Fruit fly (Drosophila melanogaster): ENCODE measurements around the gene vex.

The vex gene

DNA sequence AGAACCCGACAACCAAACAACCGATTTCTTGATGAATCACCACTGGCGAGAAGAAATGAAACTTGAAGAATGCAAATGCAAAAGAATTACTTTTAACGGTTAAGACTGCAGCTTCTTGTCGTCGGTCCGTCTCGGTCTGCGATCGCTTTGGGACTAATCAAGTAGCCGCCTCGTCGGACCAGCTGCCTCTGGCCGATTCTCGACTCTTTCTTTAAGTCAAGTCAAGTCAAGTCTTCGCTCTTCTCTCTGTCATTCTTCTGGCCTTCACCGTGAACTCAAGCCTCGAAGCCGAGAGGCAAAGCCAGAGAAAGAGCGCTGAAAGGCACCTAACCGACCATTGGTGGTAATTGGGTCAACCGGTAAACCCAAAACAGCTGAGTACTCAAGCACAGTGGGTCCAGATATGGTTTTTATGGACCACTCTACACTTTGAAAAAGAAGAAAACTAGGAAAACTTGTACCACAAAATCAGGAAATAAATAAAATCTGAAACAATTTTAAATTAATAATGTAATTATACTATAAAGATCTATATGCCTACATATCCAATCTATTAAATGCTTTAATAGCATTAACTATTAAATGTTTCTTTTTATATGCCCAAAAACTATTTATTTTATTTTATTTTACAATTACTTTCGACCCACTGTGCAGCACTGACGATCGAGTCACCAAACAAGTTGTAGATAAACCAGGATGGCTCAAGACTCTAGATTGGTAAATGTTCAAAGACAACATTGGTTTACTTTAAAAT, 72.5 kb downstream of the vex start, which contains the start of gene C901 (continued):
- no peak for TF ChIP-seq MESR4 (GFP tag; optimal IDR thresholded peaks at IDR 0.05)
- TF ChIP-seq Opbp (GFP tag; IDR thresholded peaks at IDR 0.05; ENCODE audit: partially characterized antibody): no peak
- no peak for TF ChIP-seq dan (GFP tag; IDR thresholded peaks at IDR 0.05)
- TF ChIP-seq CG3726 (GFP tag; IDR thresholded peaks at IDR 0.05): 0 out of 3 replicates have a peak, but pooled peaks have one; percentile 56
- no peak for TF ChIP-seq bigmax (GFP tag; optimal IDR thresholded peaks at IDR 0.05)
- TF ChIP-seq gce (GFP tag; IDR thresholded peaks at IDR 0.05): no peak
- no peak for TF ChIP-seq pfk (GFP tag; optimal IDR thresholded peaks at IDR 0.05)
- no peak for TF ChIP-seq CG13123 (GFP tag; optimal IDR thresholded peaks at IDR 0.05)
- TF ChIP-seq CG17912 (GFP tag; optimal IDR thresholded peaks at IDR 0.05): no peak
- 0 out of 3 replicates have a peak, but pooled peaks have one; percentile 15 for TF ChIP-seq H15 (GFP tag; IDR thresholded peaks at IDR 0.05)
- TF ChIP-seq zen (tag; optimal IDR thresholded peaks at IDR 0.05): peak; percentile 14
- TF ChIP-seq nau (GFP tag; optimal IDR thresholded peaks at IDR 0.05): no peak
- TF ChIP-seq CoRest (tag; optimal IDR thresholded peaks at IDR 0.05): peak; percentile 85
- TF ChIP-seq insv (GFP tag; optimal IDR thresholded peaks at IDR 0.05): no peak
- TF ChIP-seq en (GFP tag; optimal IDR thresholded peaks at IDR 0.05): no peak
- TF ChIP-seq CG14050 (GFP tag; IDR thresholded peaks at IDR 0.05): peak; percentile 44; the same call in 2 of the 3 replicates
- TF ChIP-seq NfI (GFP tag; optimal IDR thresholded peaks at IDR 0.05): peak; percentile 35
- TF ChIP-seq ewg (GFP tag; optimal IDR thresholded peaks at IDR 0.05): peak; percentile 59
- TF ChIP-seq CG13296 (GFP tag; optimal IDR thresholded peaks at IDR 0.05): no peak
- no peak for TF ChIP-seq CG12744 (GFP tag; optimal IDR thresholded peaks at IDR 0.05)
- no peak for TF ChIP-seq Awh (GFP tag; IDR thresholded peaks at IDR 0.05)
- TF ChIP-seq pum (GFP tag; optimal IDR thresholded peaks at IDR 0.05): no peak
- peak; percentile 11 for TF ChIP-seq Med (GFP tag)
- peak; percentile 68 for TF ChIP-seq CG17829 (tag; optimal IDR thresholded peaks at IDR 0.05)
- no peak for TF ChIP-seq eyg (GFP tag; optimal IDR thresholded peaks at IDR 0.05)
- TF ChIP-seq zen2 (GFP tag; IDR thresholded peaks at IDR 0.05; ENCODE audit: partially characterized antibody): no peak
- TF ChIP-seq CG8944 (GFP tag; optimal IDR thresholded peaks at IDR 0.05): no peak
- TF ChIP-seq Oaz (GFP tag; IDR thresholded peaks at IDR 0.05): 0 out of 2 replicates have a peak, but pooled peaks have one; percentile 26
- TF ChIP-seq CG10431 (GFP tag; optimal IDR thresholded peaks at IDR 0.05): peak; percentile 64
- peak; percentile 69 for TF ChIP-seq CG9437 (GFP tag; optimal IDR thresholded peaks at IDR 0.05)
- no peak for TF ChIP-seq CG2199 (GFP tag; IDR thresholded peaks at IDR 0.05)
- TF ChIP-seq ham (GFP tag; IDR thresholded peaks at IDR 0.05): no peak
- no peak for TF ChIP-seq dati (GFP tag; IDR thresholded peaks at IDR 0.05)
- no peak for TF ChIP-seq ab (GFP tag; optimal IDR thresholded peaks at IDR 0.05)
- no peak for TF ChIP-seq Hey (tag; optimal IDR thresholded peaks at IDR 0.05)
- TF ChIP-seq esg (GFP tag; conservative IDR thresholded peaks at IDR 0.05): peak; percentile 59
- no peak for TF ChIP-seq hb (GFP tag; IDR thresholded peaks at IDR 0.05; ENCODE audit: partially characterized antibody)
- TF ChIP-seq eve (GFP tag; optimal IDR thresholded peaks at IDR 0.05): no peak
- no peak for TF ChIP-seq Rx (GFP tag; IDR thresholded peaks at IDR 0.05)
- TF ChIP-seq Dfd (GFP tag; optimal IDR thresholded peaks at IDR 0.05): no peak
- no peak for TF ChIP-seq CG34224 (GFP tag; IDR thresholded peaks at IDR 0.05; ENCODE audit: partially characterized antibody)
- no peak for TF ChIP-seq pzg (GFP tag; optimal IDR thresholded peaks at IDR 0.05)
- no peak for TF ChIP-seq klu (GFP tag; IDR thresholded peaks at IDR 0.05)
- peak; percentile 42 for TF ChIP-seq CG2875 (GFP tag; optimal IDR thresholded peaks at IDR 0.05)
- TF ChIP-seq otp (GFP tag; IDR thresholded peaks at IDR 0.05): no peak
- TF ChIP-seq CG42726 (GFP tag; IDR thresholded peaks at IDR 0.05; ENCODE audit: partially characterized antibody): no peak
- TF ChIP-seq Nf-YA (GFP tag; IDR thresholded peaks at IDR 0.05): peak; percentile 22; the same call in 1 of the 2 replicates
- TF ChIP-seq ato (GFP tag; IDR thresholded peaks at IDR 0.05; ENCODE audit: partially characterized antibody): no peak
- TF ChIP-seq CG6654 (GFP tag; optimal IDR thresholded peaks at IDR 0.05): peak; percentile 31

All from whole organism, embryonic.